Worm (Caenorhabditis elegans): ENCODE measurements around the gene pals-26.

Gene pals-26

ce11 chrIII:4384487-4384886, 9.5 kb downstream of the pals-26 start, which contains the start of gene pals-28:
Gene pals-28 (plus strand): TSS chrIII:4384787.
- TF ChIP-seq repo-1 (tag; optimal IDR thresholded peaks at IDR 0.05) (no peak), lin-35 (GFP tag; optimal IDR thresholded peaks at IDR 0.05) (no peak), unc-130 (GFP tag; optimal IDR thresholded peaks at IDR 0.05) (no peak), F57C9.4 (tag; optimal IDR thresholded peaks at IDR 0.05) (no peak), F49E8.2 (tag; optimal IDR thresholded peaks at IDR 0.05; ENCODE audit: insufficient read depth) (no peak), F57A8.1 (GFP tag; optimal IDR thresholded peaks at IDR 0.05) (no peak), nhr-80 (tag; optimal IDR thresholded peaks at IDR 0.05) (no peak), lir-1 (GFP tag; conservative IDR thresholded peaks at IDR 0.05) (no peak), T07F8.4 (tag; optimal IDR thresholded peaks at IDR 0.05) (no peak), nhr-90 (tag; optimal IDR thresholded peaks at IDR 0.05) (no peak)

ce11 chrIII:4390421-4390820, 15.5 kb downstream of the pals-26 start:
- TF ChIP-seq ama-1 (optimal IDR thresholded peaks at IDR 0.05) (no peak), ama-1 (GFP tag; optimal IDR thresholded peaks at IDR 0.05) (no peak), madf-8 (GFP tag; conservative IDR thresholded peaks at IDR 0.05) (no peak), somi-1 (GFP tag; optimal IDR thresholded peaks at IDR 0.05) (no peak), madf-10 (tag; optimal IDR thresholded peaks at IDR 0.05) (no peak), attf-6 (GFP tag; IDR thresholded peaks at IDR 0.05) (no peak), F23B12.7 (tag; optimal IDR thresholded peaks at IDR 0.05; ENCODE audit: insufficient read depth) (no peak), mes-4 (tag; optimal IDR thresholded peaks at IDR 0.05) (no peak), ztf-28 (GFP tag; IDR thresholded peaks at IDR 0.05) (no peak), nhr-27 (tag; optimal IDR thresholded peaks at IDR 0.05) (no peak), repo-1 (tag; optimal IDR thresholded peaks at IDR 0.05) (no peak), mel-28 (tag; optimal IDR thresholded peaks at IDR 0.05; ENCODE audit: borderline replicate concordance) (no peak), ztf-18 (tag; optimal IDR thresholded peaks at IDR 0.05) (no peak), atf-7 (tag; optimal IDR thresholded peaks at IDR 0.05) (no peak), hrde-1 (tag; optimal IDR thresholded peaks at IDR 0.05; ENCODE audit: borderline replicate concordance) (no peak), snpc-1.3 (tag; optimal IDR thresholded peaks at IDR 0.05; ENCODE audit: insufficient read depth) (no peak), ztf-22 (GFP tag; optimal IDR thresholded peaks at IDR 0.05) (no peak), ceh-27 (GFP tag; optimal IDR thresholded peaks at IDR 0.05) (no peak), nhr-120 (GFP tag; IDR thresholded peaks at IDR 0.05) (no peak), sdz-38 (tag; optimal IDR thresholded peaks at IDR 0.05) (no peak), attf-5 (GFP tag; optimal IDR thresholded peaks at IDR 0.05) (no peak)

- no peak for TF ChIP-seq T26A5.8 (tag; optimal IDR thresholded peaks at IDR 0.05)
- TF ChIP-seq nfya-1 (tag; optimal IDR thresholded peaks at IDR 0.05; ENCODE audit: borderline replicate concordance, insufficient read depth) = no peak
- TF ChIP-seq D2030.7 (GFP tag; IDR thresholded peaks at IDR 0.05) = no peak
- TF ChIP-seq dpff-1 (tag; optimal IDR thresholded peaks at IDR 0.05) = no peak
- no peak for TF ChIP-seq lin-54 (GFP tag; optimal IDR thresholded peaks at IDR 0.05)
- no peak for TF ChIP-seq rcor-1 (GFP tag; IDR thresholded peaks at IDR 0.05)
- TF ChIP-seq xnd-1 (tag; optimal IDR thresholded peaks at IDR 0.05) = no peak
- TF ChIP-seq nhr-179 (tag; optimal IDR thresholded peaks at IDR 0.05) = no peak
- no peak for TF ChIP-seq Y53G8AR.9 (GFP tag; conservative IDR thresholded peaks at IDR 0.05)
- TF ChIP-seq nfya-2 (GFP tag; IDR thresholded peaks at IDR 0.05) = no peak
- TF ChIP-seq dox-1 (GFP tag; IDR thresholded peaks at IDR 0.05) = no peak
- no peak for TF ChIP-seq dpl-1 (GFP tag; optimal IDR thresholded peaks at IDR 0.05)
- no peak for TF ChIP-seq ztf-25 (GFP tag; IDR thresholded peaks at IDR 0.05)
- TF ChIP-seq ceh-58 (GFP tag; IDR thresholded peaks at IDR 0.05) = no peak
- no peak for TF ChIP-seq sptf-2 (GFP tag; optimal IDR thresholded peaks at IDR 0.05)
- no peak for TF ChIP-seq mel-28 (tag; optimal IDR thresholded peaks at IDR 0.05; ENCODE audit: borderline replicate concordance)
- TF ChIP-seq egl-44 (GFP tag; IDR thresholded peaks at IDR 0.05) = no peak
Observed at ce11 chrIII:4391319-4391718, 16.4 kb downstream of the pals-26 start.

Measured in whole organism, young adult.